Worm (Caenorhabditis elegans): ENCODE data around the gene F59A1.12.

DNA sequence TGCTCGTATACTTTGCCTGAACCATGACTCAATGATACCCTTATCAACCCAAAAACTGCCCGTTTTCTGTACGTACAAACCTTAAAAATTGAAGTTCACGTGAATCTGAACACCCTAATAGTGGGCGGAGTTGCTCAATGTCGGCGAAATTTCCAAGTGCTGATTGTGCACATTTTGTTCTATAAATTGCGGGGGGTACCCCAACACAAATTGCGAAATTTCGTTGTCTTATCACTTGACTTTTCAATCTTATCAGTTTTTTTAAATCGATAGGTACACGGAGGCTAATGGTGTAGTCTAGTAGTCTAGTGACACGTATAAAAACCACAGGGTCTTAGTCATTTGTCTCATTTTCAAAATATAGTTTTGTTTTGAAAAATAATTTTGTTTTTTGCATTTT lies 8.3 kb downstream of the F59A1.12 start, which contains the start of gene fbxa-108:
- TF ChIP-seq tbx-11 (GFP tag; IDR thresholded peaks at IDR 0.05) (no peak), pes-1 (GFP tag; IDR thresholded peaks at IDR 0.05) (no peak), ama-1 (optimal IDR thresholded peaks at IDR 0.05) (no peak), hmg-4 (GFP tag; optimal IDR thresholded peaks at IDR 0.05) (no peak), hmbx-1 (tag; optimal IDR thresholded peaks at IDR 0.05) (no peak), F13C5.2 (tag; optimal IDR thresholded peaks at IDR 0.05) (no peak), ceh-36 (tag; optimal IDR thresholded peaks at IDR 0.05) (no peak), aly-1 (tag; optimal IDR thresholded peaks at IDR 0.05) (no peak), scrt-1 (GFP tag; IDR thresholded peaks at IDR 0.05) (no peak), flt-1 (GFP tag; IDR thresholded peaks at IDR 0.05) (no peak)

Measured in whole organism, early embryonic.